Worm (Caenorhabditis elegans) whole organism, midembryonic: ENCODE measurements around the gene F13C5.5.

Experiments
- T22C8.4 ChIP-seq: fragments of 200-800 bp; sonication (Bioruptor generic); IDR thresholded peaks from 2 replicates; pipeline ENCODE4 v1.3.6; 2022; ENCODE audit warnings: missing genetic modification characterization, missing compliant biosample characterization
- cog-1 ChIP-seq: sonication (generic microtip); optimal IDR thresholded peaks from 2 replicates; lab custom pipeline; 2016; ENCODE audit warnings: missing genetic modification characterization, missing compliant biosample characterization
- flt-1 ChIP-seq: fragments of 200-800 bp; sonication (Bioruptor generic); IDR thresholded peaks from 2 replicates; pipeline ENCODE4 v1.3.6; 2022; ENCODE audit warnings: missing genetic modification characterization, missing compliant biosample characterization
- klf-2 ChIP-seq: fragments of 200-800 bp; sonication (Bioruptor generic); conservative IDR thresholded peaks from 2 replicates; pipeline ENCODE4 v1.3.6; 2022; ENCODE audit warnings: missing genetic modification reagents, missing genetic modification characterization, missing compliant biosample characterization
- med-1 ChIP-seq: sonication (generic microtip); optimal IDR thresholded peaks from 2 replicates; lab custom pipeline; 2017; ENCODE audit warnings: missing genetic modification characterization, mild to moderate bottlenecking, missing compliant biosample characterization, antibody characterized with exemption, missing genetic modification reagents; ENCODE audit not compliant: insufficient read depth
- ref-1 ChIP-seq: fragments of 200-800 bp; sonication (Bioruptor generic); conservative IDR thresholded peaks from 2 replicates; pipeline ENCODE4 v1.3.6; 2022; ENCODE audit warnings: missing genetic modification reagents, missing genetic modification characterization, missing compliant biosample characterization
- tab-1 ChIP-seq: fragments of 200-800 bp; sonication (Bioruptor generic); IDR thresholded peaks from 2 replicates; pipeline ENCODE4 v1.3.6; 2022; ENCODE audit warnings: missing genetic modification characterization, missing compliant biosample characterization
- ztf-23 ChIP-seq: fragments of 200-800 bp; sonication (Bioruptor generic); IDR thresholded peaks from 2 replicates; pipeline ENCODE4 v1.3.6; 2022; ENCODE audit warnings: missing genetic modification reagents, missing genetic modification characterization, missing compliant biosample characterization
- ztf-29 ChIP-seq: fragments of 200-800 bp; sonication (Bioruptor generic); IDR thresholded peaks from 2 replicates; pipeline ENCODE4 v1.3.6; 2022; ENCODE audit warnings: missing genetic modification reagents, missing genetic modification characterization, missing compliant biosample characterization

The F13C5.5 gene

ce11 chrX:608392-608791 is at the start of gene F13C5.5:
TSS of gene F13C5.5 (minus strand) at chrX:608492.
- TF ChIP-seq T22C8.4 (GFP tag; lab: Robert Waterston, UW), result no peak

ce11 chrX:655884-656283 is 47.6 kb upstream of the F13C5.5 start, which contains the start of gene lpr-7:
TSS of gene lpr-7 (plus strand) at chrX:656184.
- TF ChIP-seq klf-2 (GFP tag; lab: Robert Waterston, UW) (no peak), T22C8.4 (GFP tag; lab: Robert Waterston, UW) (no peak)

- TF ChIP-seq ref-1 (GFP tag; lab: Robert Waterston, UW) (no peak), med-1 (GFP tag; lab: Kevin White, UChicago) (no peak), ztf-29 (GFP tag; lab: Robert Waterston, UW) (no peak), T22C8.4 (GFP tag; lab: Robert Waterston, UW) (no peak), flt-1 (GFP tag; lab: Robert Waterston, UW) (no peak), tab-1 (GFP tag; lab: Robert Waterston, UW) (no peak), cog-1 (tag; lab: Kevin White, UChicago) (no peak), klf-2 (GFP tag; lab: Robert Waterston, UW) (no peak), ztf-23 (GFP tag; lab: Robert Waterston, UW) (no peak)
Measured at ce11 chrX:654804-655203, 46.5 kb upstream of the F13C5.5 start, which contains the start of gene ifc-2. TSS of gene ifc-2 (minus strand) at chrX:654904.

ce11 chrX:651616-652015 is 43.3 kb upstream of the F13C5.5 start:
- TF ChIP-seq ztf-23 (GFP tag; lab: Robert Waterston, UW) (no peak), ztf-29 (GFP tag; lab: Robert Waterston, UW) (no peak), ref-1 (GFP tag; lab: Robert Waterston, UW) (no peak), T22C8.4 (GFP tag; lab: Robert Waterston, UW) (no peak), flt-1 (GFP tag; lab: Robert Waterston, UW) (no peak), med-1 (GFP tag; lab: Kevin White, UChicago) (no peak), tab-1 (GFP tag; lab: Robert Waterston, UW) (no peak), cog-1 (tag; lab: Kevin White, UChicago) (no peak), klf-2 (GFP tag; lab: Robert Waterston, UW) (no peak)

ce11 chrX:646493-646892 is 38.2 kb upstream of the F13C5.5 start:
- TF ChIP-seq tab-1 (GFP tag; lab: Robert Waterston, UW) (no peak), T22C8.4 (GFP tag; lab: Robert Waterston, UW) (no peak), ref-1 (GFP tag; lab: Robert Waterston, UW) (no peak), klf-2 (GFP tag; lab: Robert Waterston, UW) (no peak), ztf-23 (GFP tag; lab: Robert Waterston, UW) (no peak), med-1 (GFP tag; lab: Kevin White, UChicago) (no peak), cog-1 (tag; lab: Kevin White, UChicago) (no peak), flt-1 (GFP tag; lab: Robert Waterston, UW) (no peak), ztf-29 (GFP tag; lab: Robert Waterston, UW) (no peak)

- no peak for TF ChIP-seq tab-1 (GFP tag; lab: Robert Waterston, UW)
- no peak for TF ChIP-seq med-1 (GFP tag; lab: Kevin White, UChicago)
- TF ChIP-seq ztf-23 (GFP tag; lab: Robert Waterston, UW), result no peak
- TF ChIP-seq ztf-29 (GFP tag; lab: Robert Waterston, UW), result no peak
- no peak for TF ChIP-seq cog-1 (tag; lab: Kevin White, UChicago)
- TF ChIP-seq klf-2 (GFP tag; lab: Robert Waterston, UW), result no peak
- TF ChIP-seq flt-1 (GFP tag; lab: Robert Waterston, UW), result no peak
- TF ChIP-seq ref-1 (GFP tag; lab: Robert Waterston, UW), result no peak
- TF ChIP-seq T22C8.4 (GFP tag; lab: Robert Waterston, UW), result no peak
Measured at ce11 chrX:645589-645988, 37.3 kb upstream of the F13C5.5 start.

ce11 chrX:642817-643216 is 34.5 kb upstream of the F13C5.5 start:
- TF ChIP-seq tab-1 (GFP tag; lab: Robert Waterston, UW) (no peak), ztf-29 (GFP tag; lab: Robert Waterston, UW) (no peak), ref-1 (GFP tag; lab: Robert Waterston, UW) (no peak), klf-2 (GFP tag; lab: Robert Waterston, UW) (no peak), med-1 (GFP tag; lab: Kevin White, UChicago) (no peak), T22C8.4 (GFP tag; lab: Robert Waterston, UW) (no peak)

- TF ChIP-seq ztf-29 (GFP tag; lab: Robert Waterston, UW) (no peak), cog-1 (tag; lab: Kevin White, UChicago) (no peak), T22C8.4 (GFP tag; lab: Robert Waterston, UW) (no peak), flt-1 (GFP tag; lab: Robert Waterston, UW) (no peak), ztf-23 (GFP tag; lab: Robert Waterston, UW) (no peak), ref-1 (GFP tag; lab: Robert Waterston, UW) (no peak), klf-2 (GFP tag; lab: Robert Waterston, UW) (no peak), med-1 (GFP tag; lab: Kevin White, UChicago) (no peak), tab-1 (GFP tag; lab: Robert Waterston, UW) (no peak)
Measured at ce11 chrX:641440-641839, 33.1 kb upstream of the F13C5.5 start, which contains the start of gene M6.11. TSS of gene M6.11 (minus strand) at chrX:641540.

ce11 chrX:637588-637987 is 29.3 kb upstream of the F13C5.5 start:
- no peak for TF ChIP-seq flt-1 (GFP tag; lab: Robert Waterston, UW)
- no peak for TF ChIP-seq med-1 (GFP tag; lab: Kevin White, UChicago)
- no peak for TF ChIP-seq T22C8.4 (GFP tag; lab: Robert Waterston, UW)
- no peak for TF ChIP-seq ztf-23 (GFP tag; lab: Robert Waterston, UW)
- no peak for TF ChIP-seq ref-1 (GFP tag; lab: Robert Waterston, UW)
- TF ChIP-seq tab-1 (GFP tag; lab: Robert Waterston, UW), result no peak
- no peak for TF ChIP-seq cog-1 (tag; lab: Kevin White, UChicago)
- no peak for TF ChIP-seq klf-2 (GFP tag; lab: Robert Waterston, UW)
- no peak for TF ChIP-seq ztf-29 (GFP tag; lab: Robert Waterston, UW)
